Worm (Caenorhabditis elegans) whole organism, L3 larva: ENCODE data around the gene Y55F3BR.2.

Source experiments
- R02D3.7 ChIP-seq: fragments of 150-350 bp; optimal IDR thresholded peaks from 2 replicates; lab custom pipeline; 2014; ENCODE audit warnings: missing biosample characterization, missing genetic modification characterization
- ZK546.5 ChIP-seq: sonication (generic microtip); optimal IDR thresholded peaks from 2 replicates; lab custom pipeline; 2017; ENCODE audit warnings: missing biosample characterization, missing genetic modification characterization
- aly-2 ChIP-seq: fragments of 150-350 bp; optimal IDR thresholded peaks from 2 replicates; lab custom pipeline; 2014; ENCODE audit warnings: missing biosample characterization, missing genetic modification characterization
- ceh-28 ChIP-seq: fragments of 150-350 bp; optimal IDR thresholded peaks from 2 replicates; lab custom pipeline; 2014; ENCODE audit warnings: missing biosample characterization, missing genetic modification reagents, missing genetic modification characterization
- ceh-82 ChIP-seq: fragments of 150-350 bp; optimal IDR thresholded peaks from 2 replicates; lab custom pipeline; 2014; ENCODE audit warnings: missing biosample characterization, missing genetic modification characterization
- ceh-9 ChIP-seq: sonication (generic microtip); optimal IDR thresholded peaks from 2 replicates; lab custom pipeline; 2018; ENCODE audit warnings: missing biosample characterization, missing genetic modification characterization
- daf-12 ChIP-seq: fragments of 150-350 bp; optimal IDR thresholded peaks from 2 replicates; lab custom pipeline; 2014; ENCODE audit warnings: missing biosample characterization, missing genetic modification reagents, missing genetic modification characterization
- egl-27 ChIP-seq: sonication (generic microtip); optimal IDR thresholded peaks from 4 replicates; lab custom pipeline; 2017; ENCODE audit warnings: missing biosample characterization, missing genetic modification reagents, missing genetic modification characterization
- egl-5 ChIP-seq: fragments of 150-350 bp; optimal IDR thresholded peaks from 2 replicates; lab custom pipeline; 2017; ENCODE audit warnings: missing biosample characterization, missing genetic modification reagents, missing genetic modification characterization, inconsistent platforms
- elt-1 ChIP-seq: fragments of 150-350 bp; optimal IDR thresholded peaks from 2 replicates; lab custom pipeline; 2014; ENCODE audit warnings: missing biosample characterization, missing genetic modification characterization
- elt-2 ChIP-seq: sonication (generic microtip); optimal IDR thresholded peaks from 2 replicates; lab custom pipeline; 2016; ENCODE audit warnings: missing genetic modification reagents, mild to moderate bottlenecking, missing genetic modification characterization, missing compliant biosample characterization
- eor-1 ChIP-seq, 2 experiments: fragments of 150-350 bp; optimal IDR thresholded peaks; 2 replicates each; lab custom pipeline; 2014 to 2018; ENCODE audit warnings: missing biosample characterization in 2 of 2, missing genetic modification characterization in 2 of 2
- fkh-2 ChIP-seq: fragments of 150-350 bp; optimal IDR thresholded peaks from 2 replicates; lab custom pipeline; 2014; ENCODE audit warnings: missing biosample characterization, missing genetic modification reagents, missing genetic modification characterization
- hmg-11 ChIP-seq: sonication (generic microtip); optimal IDR thresholded peaks from 2 replicates; lab custom pipeline; 2016; ENCODE audit warnings: missing genetic modification characterization, missing compliant biosample characterization
- jun-1 ChIP-seq: fragments of 150-350 bp; optimal IDR thresholded peaks from 2 replicates; lab custom pipeline; 2014; ENCODE audit warnings: missing biosample characterization, missing genetic modification reagents, missing genetic modification characterization
- lin-15B ChIP-seq: fragments of 150-350 bp; optimal IDR thresholded peaks from 2 replicates; lab custom pipeline; 2014; ENCODE audit warnings: missing biosample characterization, missing genetic modification characterization
- lin-39 ChIP-seq: fragments of 150-350 bp; optimal IDR thresholded peaks from 2 replicates; lab custom pipeline; 2018; ENCODE audit warnings: missing biosample characterization, missing genetic modification reagents, missing genetic modification characterization
- lsy-12 ChIP-seq: sonication (generic microtip); optimal IDR thresholded peaks from 2 replicates; lab custom pipeline; 2016; ENCODE audit warnings: mild to moderate bottlenecking, missing genetic modification characterization, missing compliant biosample characterization
- mdl-1 ChIP-seq: fragments of 150-350 bp; optimal IDR thresholded peaks from 2 replicates; lab custom pipeline; 2014; ENCODE audit warnings: missing biosample characterization, missing genetic modification characterization
- mml-1 ChIP-seq: fragments of 150-350 bp; sonication (generic microtip); optimal IDR thresholded peaks from 3 replicates; lab custom pipeline; 2014; ENCODE audit warnings: missing biosample characterization, missing genetic modification characterization
- nfya-1 ChIP-seq: sonication (generic microtip); optimal IDR thresholded peaks from 2 replicates; lab custom pipeline; 2017; ENCODE audit warnings: missing genetic modification characterization, mild to moderate bottlenecking, missing compliant biosample characterization, antibody characterized with exemption, moderate library complexity; ENCODE audit not compliant: insufficient read depth
- nhr-11 ChIP-seq: fragments of 150-350 bp; optimal IDR thresholded peaks from 2 replicates; lab custom pipeline; 2014; ENCODE audit warnings: missing biosample characterization, missing genetic modification characterization
- nhr-23 ChIP-seq: fragments of 150-350 bp; optimal IDR thresholded peaks from 2 replicates; lab custom pipeline; 2014; ENCODE audit warnings: missing biosample characterization, missing genetic modification reagents, missing genetic modification characterization
- nhr-237 ChIP-seq: fragments of 150-350 bp; optimal IDR thresholded peaks from 2 replicates; lab custom pipeline; 2014; ENCODE audit warnings: missing biosample characterization, missing genetic modification characterization
- nhr-25 ChIP-seq: sonication (generic microtip); optimal IDR thresholded peaks from 2 replicates; lab custom pipeline; 2017; ENCODE audit warnings: missing biosample characterization, missing genetic modification characterization
- nhr-28 ChIP-seq: fragments of 150-350 bp; optimal IDR thresholded peaks from 2 replicates; lab custom pipeline; 2014; ENCODE audit warnings: missing biosample characterization, missing genetic modification characterization
- pha-4 ChIP-seq: fragments of 150-350 bp; optimal IDR thresholded peaks from 2 replicates; lab custom pipeline; 2014; ENCODE audit warnings: missing biosample characterization, missing genetic modification reagents, missing genetic modification characterization
- pqm-1 ChIP-seq: fragments of 150-350 bp; optimal IDR thresholded peaks from 2 replicates; lab custom pipeline; 2017; ENCODE audit warnings: missing biosample characterization, missing genetic modification characterization, inconsistent platforms
- sea-2 ChIP-seq: fragments of 150-350 bp; sonication (generic microtip); optimal IDR thresholded peaks from 4 replicates; lab custom pipeline; 2014; ENCODE audit warnings: missing biosample characterization, missing genetic modification reagents, missing genetic modification characterization
- skn-1 ChIP-seq: fragments of 150-350 bp; optimal IDR thresholded peaks from 2 replicates; lab custom pipeline; 2014; ENCODE audit warnings: missing biosample characterization, missing genetic modification characterization
- snpc-4 ChIP-seq: fragments of 150-350 bp; optimal IDR thresholded peaks from 2 replicates; lab custom pipeline; 2014; ENCODE audit warnings: missing biosample characterization, missing genetic modification characterization
- tbx-2 ChIP-seq: sonication (generic microtip); optimal IDR thresholded peaks from 2 replicates; lab custom pipeline; 2016; ENCODE audit warnings: mild to moderate bottlenecking, missing genetic modification characterization, missing compliant biosample characterization
- unc-62 ChIP-seq: fragments of 150-350 bp; sonication (generic microtip); optimal IDR thresholded peaks from 4 replicates; lab custom pipeline; 2014; ENCODE audit warnings: missing biosample characterization, missing genetic modification reagents, missing genetic modification characterization
- zag-1 ChIP-seq: fragments of 150-350 bp; optimal IDR thresholded peaks from 2 replicates; lab custom pipeline; 2014; ENCODE audit warnings: missing biosample characterization, missing genetic modification characterization
- ztf-11 ChIP-seq: fragments of 150-350 bp; optimal IDR thresholded peaks from 2 replicates; lab custom pipeline; 2014; ENCODE audit warnings: missing biosample characterization, missing genetic modification characterization
- ztf-4 ChIP-seq: fragments of 150-350 bp; optimal IDR thresholded peaks from 2 replicates; lab custom pipeline; 2014; ENCODE audit warnings: missing biosample characterization, missing genetic modification characterization

Gene Y55F3BR.2

ce11 chrIV:868723-869122, 10.0 kb downstream of the Y55F3BR.2 start:
- TF ChIP-seq tbx-2 (tag; lab: Kevin White, UChicago) (no peak), ZK546.5 (tag; lab: Kevin White, UChicago) (no peak), egl-27 (tag; lab: Kevin White, UChicago) (no peak), mdl-1 (tag; lab: Kevin White, UChicago) (no peak), sea-2 (GFP tag; lab: Kevin White, UChicago) (no peak), daf-12 (no peak), nhr-237 (tag; lab: Kevin White, UChicago) (no peak), ceh-82 (tag; lab: Kevin White, UChicago) (no peak), ztf-4 (tag; lab: Kevin White, UChicago) (no peak), nhr-28 (tag; lab: Kevin White, UChicago) (no peak), eor-1 (tag; optimal IDR thresholded peaks at IDR 0.05; lab: Kevin White, UChicago) (no peak), lin-15B (tag; lab: Kevin White, UChicago) (no peak)

- TF ChIP-seq ztf-11 (tag; lab: Kevin White, UChicago): no peak
- no peak for TF ChIP-seq egl-27 (tag; lab: Kevin White, UChicago)
- no peak for TF ChIP-seq nhr-23 (tag; lab: Kevin White, UChicago)
- no peak for TF ChIP-seq zag-1
- no peak for TF ChIP-seq pqm-1 (tag; lab: Kevin White, UChicago)
- TF ChIP-seq R02D3.7: no peak
- TF ChIP-seq mdl-1 (tag; lab: Kevin White, UChicago): no peak
- TF ChIP-seq elt-2 (tag; lab: Kevin White, UChicago): no peak
- TF ChIP-seq fkh-2 (tag; lab: Kevin White, UChicago): no peak
- no peak for TF ChIP-seq ceh-82 (tag; lab: Kevin White, UChicago)
- no peak for TF ChIP-seq unc-62
- TF ChIP-seq ceh-9 (tag; lab: Kevin White, UChicago): no peak
- no peak for TF ChIP-seq jun-1 (tag; lab: Kevin White, UChicago)
- TF ChIP-seq lsy-12: no peak
- no peak for TF ChIP-seq hmg-11 (tag; lab: Kevin White, UChicago)
- no peak for TF ChIP-seq aly-2
- TF ChIP-seq nhr-25 (tag; lab: Kevin White, UChicago): no peak
Measured at ce11 chrIV:873174-873788, 14.6 kb downstream of the Y55F3BR.2 start.

ce11 chrIV:874677-875076, 15.9 kb downstream of the Y55F3BR.2 start, which contains the start of gene Y55F3BR.1:
Gene Y55F3BR.1 (plus strand): TSS chrIV:874791.
- TF ChIP-seq snpc-4 (tag; lab: Kevin White, UChicago) (peak; percentile 69), mml-1 (no peak), egl-5 (tag; lab: Kevin White, UChicago) (peak; percentile 42), lin-15B (tag; lab: Kevin White, UChicago) (peak; percentile 81), elt-1 (no peak), ceh-28 (tag; lab: Kevin White, UChicago) (peak; percentile 20), pha-4 (tag; lab: Kevin White, UChicago) (peak; percentile 87), nhr-23 (tag; lab: Kevin White, UChicago) (peak; percentile 53), skn-1 (no peak), ztf-4 (tag; lab: Kevin White, UChicago) (no peak), lin-39 (tag; lab: Kevin White, UChicago) (peak; percentile 46), hmg-11 (tag; lab: Kevin White, UChicago) (peak; percentile 46), nfya-1 (tag; lab: Kevin White, UChicago) (peak; percentile 61)
- TF ChIP-seq, all 47 proteins: peak for 9

ce11 chrIV:878634-879033, 19.9 kb downstream of the Y55F3BR.2 start:
- TF ChIP-seq nhr-11 (tag; lab: Kevin White, UChicago) (no peak), nhr-237 (tag; lab: Kevin White, UChicago) (no peak), nfya-1 (tag; lab: Kevin White, UChicago) (no peak), nhr-25 (tag; lab: Kevin White, UChicago) (no peak)
